Worm (Caenorhabditis elegans): Measurements from ENCODE around the gene Y53F4B.14.

Gene Y53F4B.14

DNA sequence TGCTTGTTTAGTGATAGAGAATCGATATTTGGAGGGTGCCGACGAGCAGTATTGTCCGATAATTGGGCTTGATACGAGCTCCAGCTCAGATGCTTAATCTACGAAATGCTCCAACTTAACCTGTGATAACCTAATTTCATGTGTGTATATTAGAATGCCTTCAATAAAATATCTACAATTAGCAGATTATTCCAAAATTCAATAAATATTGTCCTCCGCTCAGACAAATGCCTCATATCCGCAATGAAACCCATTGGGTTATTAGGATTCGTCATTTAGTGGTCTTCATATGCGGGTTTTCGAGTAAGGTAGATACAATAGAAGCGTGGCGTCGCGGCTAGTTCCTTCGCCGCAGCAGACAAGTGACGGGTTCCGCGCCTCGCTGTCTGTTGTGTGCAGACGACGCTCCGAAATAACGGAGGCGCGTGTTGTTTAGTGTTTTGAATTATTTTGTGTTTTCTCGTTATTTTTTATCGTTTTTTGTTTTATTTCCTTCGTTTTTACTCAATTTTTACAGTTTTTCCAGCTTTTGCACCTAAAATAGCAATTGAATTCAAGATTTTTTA is 12.1 kb upstream of the Y53F4B.14 start, which contains the start of gene cmtr-1 (continued):
- no peak for TF ChIP-seq peb-1 (tag; optimal IDR thresholded peaks at IDR 0.05)
- TF ChIP-seq sma-9 (GFP tag; optimal IDR thresholded peaks at IDR 0.05) = peak; percentile 98
- TF ChIP-seq sma-9 (tag; optimal IDR thresholded peaks at IDR 0.05) = no peak
- TF ChIP-seq snpc-4 (tag; optimal IDR thresholded peaks at IDR 0.05) = peak; percentile 100
- peak; percentile 91 for TF ChIP-seq lin-11 (tag; optimal IDR thresholded peaks at IDR 0.05)
- TF ChIP-seq unc-62 (GFP tag; optimal IDR thresholded peaks at IDR 0.05) = peak; percentile 41
- TF ChIP-seq mbf-1 (tag; optimal IDR thresholded peaks at IDR 0.05) = no peak
- peak; percentile 80 for TF ChIP-seq ceh-82 (tag; optimal IDR thresholded peaks at IDR 0.05)
- TF ChIP-seq mdl-1 (tag; optimal IDR thresholded peaks at IDR 0.05) = peak; percentile 65 to 82
- peak; percentile 5 for TF ChIP-seq ZK546.5 (tag; optimal IDR thresholded peaks at IDR 0.05)
- peak; percentile 99 for TF ChIP-seq unc-55 (GFP tag; optimal IDR thresholded peaks at IDR 0.05)

DNA sequence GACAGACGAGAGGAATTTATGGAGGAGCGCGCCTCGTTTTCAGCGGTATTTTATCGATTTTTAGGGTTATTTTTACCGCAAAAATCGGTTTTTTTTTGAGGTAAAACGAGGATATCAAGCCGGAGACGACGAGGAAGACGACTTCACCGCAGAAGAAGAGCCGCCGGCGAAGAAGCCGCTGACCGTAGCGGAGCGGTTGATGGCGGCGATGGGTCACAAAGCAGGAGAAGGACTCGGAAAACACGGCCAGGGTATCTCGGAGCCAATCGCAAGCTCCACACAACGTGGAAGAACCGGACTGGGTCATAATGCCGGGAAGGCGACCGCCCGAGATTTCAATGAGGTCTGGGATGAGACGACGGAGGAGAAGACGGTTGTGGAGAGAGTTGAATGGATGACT is 11.4 kb upstream of the Y53F4B.14 start:
- TF ChIP-seq sem-4 (tag; optimal IDR thresholded peaks at IDR 0.05) = no peak

DNA sequence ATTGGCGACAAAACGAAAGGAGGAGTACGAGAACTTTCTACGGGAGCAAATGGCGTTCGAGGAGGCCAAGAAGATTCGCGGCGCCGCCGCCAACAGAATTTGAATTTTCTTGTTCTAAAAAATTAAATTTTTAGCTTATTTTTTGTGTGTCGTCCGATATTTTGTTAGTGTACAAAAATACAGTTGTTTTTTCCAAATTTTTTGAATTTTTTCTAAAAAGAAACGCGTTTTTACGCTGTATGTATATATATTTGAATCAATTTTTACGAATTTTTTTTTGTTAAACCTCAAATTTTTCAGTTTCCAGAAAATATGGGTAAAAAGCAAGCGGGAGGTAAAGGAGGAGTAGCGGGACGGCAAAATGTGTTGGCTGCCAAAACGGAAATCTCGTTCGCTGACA is 1.3 kb downstream of the Y53F4B.14 start, which contains the start of gene trip-4:
Gene trip-4 (plus strand): TSS at position 301 of the 400 bp plus-strand sequence.
- no peak for TF ChIP-seq fos-1 (tag; optimal IDR thresholded peaks at IDR 0.05)
- no peak for TF ChIP-seq nhr-6 (tag; optimal IDR thresholded peaks at IDR 0.05)
- no peak for TF ChIP-seq blmp-1 (tag; optimal IDR thresholded peaks at IDR 0.05; ENCODE audit: insufficient read depth)
- TF ChIP-seq zag-1 (tag; optimal IDR thresholded peaks at IDR 0.05) = no peak
- no peak for TF ChIP-seq sma-9 (GFP tag; optimal IDR thresholded peaks at IDR 0.05)
- no peak for TF ChIP-seq sma-9 (tag; optimal IDR thresholded peaks at IDR 0.05)
- no peak for TF ChIP-seq lin-39 (tag; optimal IDR thresholded peaks at IDR 0.05)

DNA sequence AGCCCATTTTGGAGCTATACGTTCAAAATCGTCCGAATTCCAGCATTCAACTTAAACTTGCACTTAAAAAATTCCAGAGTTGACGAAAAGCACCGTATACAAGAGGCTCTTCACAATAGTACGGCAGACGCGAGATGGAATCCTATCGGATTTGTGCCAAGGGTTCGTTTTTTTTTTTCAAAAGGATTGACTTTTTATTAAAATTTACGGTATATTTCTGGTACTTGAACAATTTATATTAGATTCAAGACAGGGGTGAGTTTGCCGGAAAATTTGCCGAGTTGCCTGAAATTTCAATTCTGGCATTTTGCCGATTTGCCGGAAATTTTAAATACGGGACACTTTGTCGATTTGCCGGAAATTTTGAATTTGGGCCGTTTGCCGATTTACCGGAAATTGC is 4.5 kb downstream of the Y53F4B.14 start:
- TF ChIP-seq mab-5 (tag; optimal IDR thresholded peaks at IDR 0.05) (no peak), ceh-82 (tag; optimal IDR thresholded peaks at IDR 0.05) (no peak), sma-9 (GFP tag; optimal IDR thresholded peaks at IDR 0.05) (no peak), sma-9 (tag; optimal IDR thresholded peaks at IDR 0.05) (no peak), blmp-1 (tag; optimal IDR thresholded peaks at IDR 0.05; ENCODE audit: insufficient read depth) (no peak), egl-27 (tag; optimal IDR thresholded peaks at IDR 0.05) (no peak), unc-62 (GFP tag; optimal IDR thresholded peaks at IDR 0.05) (no peak), fos-1 (tag; optimal IDR thresholded peaks at IDR 0.05) (no peak)

- peak; percentile 19 for TF ChIP-seq ama-1 (optimal IDR thresholded peaks at IDR 0.05)
- TF ChIP-seq nhr-129 (tag; optimal IDR thresholded peaks at IDR 0.05) = peak; percentile 46
- peak; percentile 33 for TF ChIP-seq C34F6.9 (tag; optimal IDR thresholded peaks at IDR 0.05)
- TF ChIP-seq unc-55 (GFP tag; optimal IDR thresholded peaks at IDR 0.05) = peak; percentile 4
- peak in 1 of 2 experiments; percentile 21 for TF ChIP-seq mdl-1 (tag; optimal IDR thresholded peaks at IDR 0.05)
Measured at ce11 chrII:15042783-15043182, 5.0 kb downstream of the Y53F4B.14 start.

DNA sequence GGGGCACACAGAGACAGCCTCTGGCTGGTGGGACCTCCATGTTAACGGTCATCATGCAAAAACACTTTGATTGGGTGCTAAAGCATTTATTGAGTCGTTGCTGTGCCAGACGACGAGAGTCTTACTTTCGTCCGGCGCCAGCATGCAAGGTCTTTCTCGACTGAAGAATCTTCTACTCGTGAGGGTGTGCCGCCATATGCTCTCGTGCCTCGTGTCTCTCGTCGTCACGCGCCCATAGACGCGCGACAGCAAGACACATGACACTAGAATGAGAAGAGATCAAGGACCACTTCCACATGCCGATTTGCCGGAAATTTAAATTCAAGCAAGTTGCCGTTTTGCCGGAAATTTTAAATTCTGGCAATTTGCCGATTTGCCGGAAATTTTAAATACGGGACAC is 6.1 kb downstream of the Y53F4B.14 start:
- TF ChIP-seq mdl-1 (tag; optimal IDR thresholded peaks at IDR 0.05) = peak in 1 of 2 experiments; percentile 4

ce11 chrII:15058282-15058681 is 20.5 kb downstream of the Y53F4B.14 start, which contains the start of gene Y53F4B.17:
Y53F4B.17 (plus strand) TSS chrII:15058656.
- TF ChIP-seq unc-39 (tag; optimal IDR thresholded peaks at IDR 0.05) = no peak
- TF ChIP-seq nhr-129 (tag; optimal IDR thresholded peaks at IDR 0.05) = no peak
- TF ChIP-seq F13H6.1 (tag; optimal IDR thresholded peaks at IDR 0.05) = no peak
- TF ChIP-seq gmeb-1 (tag; optimal IDR thresholded peaks at IDR 0.05) = no peak
- TF ChIP-seq nhr-21 (tag; optimal IDR thresholded peaks at IDR 0.05) = no peak
- TF ChIP-seq alr-1 (tag; optimal IDR thresholded peaks at IDR 0.05) = no peak
- no peak for TF ChIP-seq mdl-1 (tag; optimal IDR thresholded peaks at IDR 0.05)
- TF ChIP-seq nhr-6 (tag; optimal IDR thresholded peaks at IDR 0.05) = no peak
- TF ChIP-seq Y55F3AM.14 (GFP tag; optimal IDR thresholded peaks at IDR 0.05) = no peak
- TF ChIP-seq nhr-12 (tag; optimal IDR thresholded peaks at IDR 0.05) = no peak
- TF ChIP-seq nhr-77 (tag; optimal IDR thresholded peaks at IDR 0.05) = no peak
- TF ChIP-seq R02D3.7 (tag; optimal IDR thresholded peaks at IDR 0.05) = no peak

All from whole organism, L2 larva.